Worm (Caenorhabditis elegans) whole organism, L2 larva: ENCODE results near the gene C06A12.8.

Experiments
- C34F6.9 ChIP-seq: fragments of 150-350 bp; optimal IDR thresholded peaks from 2 replicates; lab custom pipeline; 2014; ENCODE audit warnings: missing biosample characterization, missing genetic modification characterization
- F13H6.1 ChIP-seq: sonication (generic microtip); optimal IDR thresholded peaks from 2 replicates; lab custom pipeline; 2016; ENCODE audit warnings: missing genetic modification characterization, missing compliant biosample characterization
- R02D3.7 ChIP-seq: fragments of 150-350 bp; optimal IDR thresholded peaks from 2 replicates; lab custom pipeline; 2014; ENCODE audit warnings: missing biosample characterization, missing genetic modification characterization
- Y55F3AM.14 ChIP-seq: fragments of 200-800 bp; sonication (Bioruptor generic); optimal IDR thresholded peaks from 2 replicates; lab custom pipeline; 2018; ENCODE audit warnings: mild to moderate bottlenecking, missing genetic modification characterization, missing compliant biosample characterization
- ZK546.5 ChIP-seq: sonication (generic microtip); optimal IDR thresholded peaks from 2 replicates; lab custom pipeline; 2017; ENCODE audit warnings: missing biosample characterization, missing genetic modification characterization
- alr-1 ChIP-seq: fragments of 150-350 bp; optimal IDR thresholded peaks from 2 replicates; lab custom pipeline; 2014; ENCODE audit warnings: missing biosample characterization, missing genetic modification characterization
- aly-2 ChIP-seq: fragments of 150-350 bp; optimal IDR thresholded peaks from 2 replicates; lab custom pipeline; 2014; ENCODE audit warnings: missing biosample characterization, missing genetic modification characterization
- ama-1 ChIP-seq: fragments of 150-350 bp; optimal IDR thresholded peaks from 2 replicates; lab custom pipeline; 2018; ENCODE audit warnings: inconsistent platforms
- blmp-1 ChIP-seq: sonication (generic microtip); optimal IDR thresholded peaks from 2 replicates; lab custom pipeline; 2017; ENCODE audit warnings: missing genetic modification characterization, mild to moderate bottlenecking, missing compliant biosample characterization, antibody characterized with exemption, moderate library complexity; ENCODE audit not compliant: insufficient read depth
- ceh-16 ChIP-seq: fragments of 150-350 bp; optimal IDR thresholded peaks from 2 replicates; lab custom pipeline; 2014; ENCODE audit warnings: missing biosample characterization, missing genetic modification characterization
- ceh-82 ChIP-seq: fragments of 150-350 bp; optimal IDR thresholded peaks from 2 replicates; lab custom pipeline; 2014; ENCODE audit warnings: missing biosample characterization, missing genetic modification characterization
- crh-2 ChIP-seq: sonication (generic microtip); optimal IDR thresholded peaks from 2 replicates; lab custom pipeline; 2017; ENCODE audit warnings: missing biosample characterization, missing genetic modification characterization
- dmd-4 ChIP-seq: sonication (generic microtip); optimal IDR thresholded peaks from 2 replicates; lab custom pipeline; 2017; ENCODE audit warnings: missing biosample characterization, missing genetic modification characterization
- egl-27 ChIP-seq: sonication (generic microtip); optimal IDR thresholded peaks from 3 replicates; lab custom pipeline; 2017; ENCODE audit warnings: missing biosample characterization, missing genetic modification reagents, missing genetic modification characterization
- elt-1 ChIP-seq: fragments of 150-350 bp; optimal IDR thresholded peaks from 2 replicates; lab custom pipeline; 2014; ENCODE audit warnings: missing biosample characterization, missing genetic modification characterization
- elt-3 ChIP-seq: sonication (generic microtip); optimal IDR thresholded peaks from 2 replicates; lab custom pipeline; 2017; ENCODE audit warnings: missing biosample characterization, missing genetic modification characterization
- fos-1 ChIP-seq: fragments of 150-350 bp; optimal IDR thresholded peaks from 2 replicates; lab custom pipeline; 2014; ENCODE audit warnings: missing biosample characterization, missing genetic modification characterization
- gmeb-1 ChIP-seq: fragments of 150-350 bp; optimal IDR thresholded peaks from 2 replicates; lab custom pipeline; 2014; ENCODE audit warnings: missing biosample characterization, missing genetic modification characterization
- lin-11 ChIP-seq: fragments of 150-350 bp; sonication (generic microtip); optimal IDR thresholded peaks from 2 replicates; lab custom pipeline; 2014; ENCODE audit warnings: missing biosample characterization, missing genetic modification characterization, inconsistent platforms, mixed read lengths
- lin-13 ChIP-seq: fragments of 150-350 bp; optimal IDR thresholded peaks from 2 replicates; lab custom pipeline; 2014; ENCODE audit warnings: missing biosample characterization, missing genetic modification reagents, missing genetic modification characterization
- lin-39 ChIP-seq: fragments of 150-350 bp; optimal IDR thresholded peaks from 2 replicates; lab custom pipeline; 2014; ENCODE audit warnings: missing biosample characterization, missing genetic modification reagents, missing genetic modification characterization
- lsy-2 ChIP-seq, 2 experiments: fragments of 150-350 bp in 1 of 2; sonication (generic microtip) in 1 of 2; optimal IDR thresholded peaks; 2 replicates each; lab custom pipeline; 2014 to 2017; ENCODE audit warnings: missing biosample characterization in 2 of 2, missing genetic modification characterization in 2 of 2
- mab-5 ChIP-seq: fragments of 150-350 bp; optimal IDR thresholded peaks from 2 replicates; lab custom pipeline; 2014; ENCODE audit warnings: missing biosample characterization, missing genetic modification characterization
- mbf-1 ChIP-seq: sonication (generic microtip); optimal IDR thresholded peaks from 2 replicates; lab custom pipeline; 2017; ENCODE audit warnings: missing biosample characterization, missing genetic modification characterization
- mdl-1 ChIP-seq, 2 experiments: fragments of 150-350 bp in 1 of 2; sonication (generic microtip) in 1 of 2; optimal IDR thresholded peaks; 2 replicates each; lab custom pipeline; 2017; ENCODE audit warnings: missing biosample characterization in 2 of 2, missing genetic modification characterization in 2 of 2
- nhr-10 ChIP-seq: sonication (generic microtip); optimal IDR thresholded peaks from 2 replicates; lab custom pipeline; 2017; ENCODE audit warnings: missing biosample characterization, missing genetic modification characterization
- nhr-11 ChIP-seq: fragments of 150-350 bp; optimal IDR thresholded peaks from 2 replicates; lab custom pipeline; 2014; ENCODE audit warnings: missing biosample characterization, missing genetic modification characterization
- nhr-12 ChIP-seq: fragments of 150-350 bp; optimal IDR thresholded peaks from 2 replicates; lab custom pipeline; 2014; ENCODE audit warnings: missing biosample characterization, missing genetic modification characterization
- nhr-129 ChIP-seq: fragments of 150-350 bp; optimal IDR thresholded peaks from 2 replicates; lab custom pipeline; 2014; ENCODE audit warnings: missing biosample characterization, missing genetic modification characterization
- nhr-21 ChIP-seq: fragments of 150-350 bp; optimal IDR thresholded peaks from 2 replicates; lab custom pipeline; 2014; ENCODE audit warnings: missing biosample characterization, missing genetic modification characterization
- nhr-23 ChIP-seq: fragments of 150-350 bp; optimal IDR thresholded peaks from 2 replicates; lab custom pipeline; 2014; ENCODE audit warnings: missing biosample characterization, missing genetic modification reagents, missing genetic modification characterization
- nhr-237 ChIP-seq: fragments of 150-350 bp; optimal IDR thresholded peaks from 2 replicates; lab custom pipeline; 2014; ENCODE audit warnings: missing biosample characterization, missing genetic modification characterization
- nhr-25 ChIP-seq: fragments of 150-350 bp; sonication (generic microtip); optimal IDR thresholded peaks from 3 replicates; lab custom pipeline; 2014; ENCODE audit warnings: missing biosample characterization, missing genetic modification characterization
- nhr-6 ChIP-seq: fragments of 150-350 bp; optimal IDR thresholded peaks from 2 replicates; lab custom pipeline; 2014; ENCODE audit warnings: missing biosample characterization, missing genetic modification characterization
- nhr-77 ChIP-seq: fragments of 150-350 bp; optimal IDR thresholded peaks from 2 replicates; lab custom pipeline; 2014; ENCODE audit warnings: missing biosample characterization, missing genetic modification characterization
- peb-1 ChIP-seq: fragments of 150-350 bp; optimal IDR thresholded peaks from 2 replicates; lab custom pipeline; 2014; ENCODE audit warnings: missing biosample characterization, missing genetic modification characterization
- sem-4 ChIP-seq: fragments of 150-350 bp; optimal IDR thresholded peaks from 2 replicates; lab custom pipeline; 2014; ENCODE audit warnings: missing biosample characterization, missing genetic modification reagents, missing genetic modification characterization
- skn-1 ChIP-seq: sonication (generic microtip); optimal IDR thresholded peaks from 2 replicates; lab custom pipeline; 2017; ENCODE audit warnings: missing biosample characterization, missing genetic modification characterization
- sma-3 ChIP-seq: sonication (generic microtip); optimal IDR thresholded peaks from 2 replicates; lab custom pipeline; 2016; ENCODE audit warnings: missing genetic modification reagents, missing genetic modification characterization, missing compliant biosample characterization
- sma-9 ChIP-seq, 2 experiments: fragments of 150-350 bp in 1 of 2; sonication (generic microtip) in 1 of 2; optimal IDR thresholded peaks; 2 replicates each; lab custom pipeline; 2014 to 2016; ENCODE audit warnings: missing genetic modification characterization in 2 of 2, mild to moderate bottlenecking in 1 of 2, missing biosample characterization in 1 of 2, missing compliant biosample characterization in 1 of 2, missing genetic modification reagents in 1 of 2, moderate library complexity in 1 of 2
- snpc-4 ChIP-seq: fragments of 150-350 bp; optimal IDR thresholded peaks from 2 replicates; lab custom pipeline; 2014; ENCODE audit warnings: missing biosample characterization, missing genetic modification characterization
- unc-39 ChIP-seq: fragments of 150-350 bp; optimal IDR thresholded peaks from 2 replicates; lab custom pipeline; 2014; ENCODE audit warnings: missing biosample characterization, missing genetic modification characterization
- unc-55 ChIP-seq: fragments of 150-350 bp; sonication (generic microtip); optimal IDR thresholded peaks from 3 replicates; lab custom pipeline; 2014; ENCODE audit warnings: missing biosample characterization, missing genetic modification reagents, missing genetic modification characterization
- unc-62 ChIP-seq: fragments of 150-350 bp; optimal IDR thresholded peaks from 2 replicates; lab custom pipeline; 2014; ENCODE audit warnings: missing biosample characterization, missing genetic modification reagents, missing genetic modification characterization
- zag-1 ChIP-seq: fragments of 150-350 bp; optimal IDR thresholded peaks from 2 replicates; lab custom pipeline; 2014; ENCODE audit warnings: missing biosample characterization, missing genetic modification characterization
- ztf-1 ChIP-seq: fragments of 200-800 bp; sonication (Bioruptor generic); conservative IDR thresholded peaks from 2 replicates; pipeline ENCODE4 v1.3.6; 2022; ENCODE audit warnings: missing genetic modification characterization, missing compliant biosample characterization
- ztf-11 ChIP-seq: sonication (generic microtip); optimal IDR thresholded peaks from 2 replicates; lab custom pipeline; 2017; ENCODE audit warnings: missing biosample characterization, missing genetic modification characterization
- ztf-4 ChIP-seq: fragments of 150-350 bp; optimal IDR thresholded peaks from 2 replicates; lab custom pipeline; 2014; ENCODE audit warnings: missing biosample characterization, missing genetic modification characterization

C06A12.8 gene

DNA sequence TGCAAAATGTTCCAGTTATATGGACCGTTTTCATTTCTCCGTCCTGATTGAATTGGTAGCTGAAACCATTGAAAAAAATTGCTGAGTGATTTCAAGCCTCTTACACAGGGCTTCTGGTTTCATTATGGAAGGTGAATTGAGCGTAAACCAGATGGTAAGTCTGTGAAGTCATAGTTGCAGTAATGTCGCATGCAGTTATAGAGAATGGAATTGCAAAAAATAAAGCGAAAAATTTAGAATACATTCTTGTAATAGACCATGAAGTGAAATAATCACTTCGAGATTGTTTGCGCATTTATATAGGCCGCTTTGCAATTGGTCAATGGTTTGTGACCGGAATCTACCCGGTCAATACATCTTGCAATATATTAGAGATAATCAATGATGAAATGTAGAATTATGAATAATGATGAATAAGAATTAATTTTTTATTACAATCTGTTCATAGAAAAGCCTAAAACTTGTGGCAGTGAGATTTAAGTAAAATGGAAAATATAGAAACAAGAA, 33.0 kb downstream of the C06A12.8 start, which contains the start of gene F11E6.4:
TSS of gene F11E6.4 (minus strand) at position 259 of the 507 bp plus-strand sequence.
- TF ChIP-seq nhr-25 = peak; percentile 73
- no peak for TF ChIP-seq aly-2
- TF ChIP-seq ztf-4 (tag; lab: Kevin White, UChicago) = peak; percentile 35
- TF ChIP-seq lin-13 (GFP tag; lab: Kevin White, UChicago) = peak; percentile 28
- TF ChIP-seq ama-1 = peak; percentile 21

DNA sequence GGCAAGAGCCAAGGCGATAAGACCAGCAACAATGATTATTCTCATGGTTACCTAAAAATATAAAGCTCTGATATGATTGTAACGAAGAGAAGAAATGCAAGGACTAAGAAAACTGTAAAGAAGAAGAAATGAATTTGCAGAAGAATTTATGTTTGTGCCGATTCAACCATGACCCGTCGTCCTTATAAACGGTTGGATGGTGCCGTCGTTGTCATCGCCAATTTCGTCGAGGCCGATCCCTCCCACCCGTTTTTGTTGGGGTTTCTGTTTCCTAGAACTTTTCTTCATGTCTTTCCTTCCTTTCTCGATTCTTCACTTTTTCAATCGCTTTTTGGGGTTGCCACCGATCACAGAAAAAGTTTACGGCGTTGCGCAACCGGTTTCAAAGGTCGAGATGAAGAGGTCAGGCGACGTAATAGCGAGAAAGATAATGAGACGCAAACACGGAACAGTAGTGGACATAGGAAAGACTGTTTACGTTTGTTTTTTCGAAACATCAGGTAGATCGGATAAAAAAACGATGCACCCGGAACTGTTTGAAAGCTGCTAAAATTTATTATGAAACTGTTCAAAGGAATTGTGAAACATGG, 34.8 kb downstream of the C06A12.8 start, which contains the start of gene epic-1:
TSS of gene epic-1 (minus strand) at position 51 of the 590 bp plus-strand sequence.
- no peak for TF ChIP-seq skn-1 (tag; lab: Kevin White, UChicago)
- TF ChIP-seq ceh-16 (tag; lab: Kevin White, UChicago) = no peak
- TF ChIP-seq aly-2 = no peak
- TF ChIP-seq nhr-10 = no peak
- peak; percentile 82 for TF ChIP-seq nhr-25
- TF ChIP-seq lsy-2 (tag; optimal IDR thresholded peaks at IDR 0.05; lab: Kevin White, UChicago) = no peak
- no peak for TF ChIP-seq peb-1 (tag; lab: Kevin White, UChicago)
- TF ChIP-seq ama-1 = peak; percentile 14
- TF ChIP-seq nhr-237 (tag; lab: Kevin White, UChicago) = no peak
- no peak for TF ChIP-seq mab-5 (tag; lab: Kevin White, UChicago)
- no peak for TF ChIP-seq sma-9 (GFP tag; optimal IDR thresholded peaks at IDR 0.05; lab: Kevin White, UChicago)
- no peak for TF ChIP-seq sma-9 (tag; optimal IDR thresholded peaks at IDR 0.05; lab: Kevin White, UChicago)
- no peak for TF ChIP-seq nhr-11 (tag; lab: Kevin White, UChicago)
- TF ChIP-seq egl-27 (tag; lab: Kevin White, UChicago) = peak; percentile 35
- TF ChIP-seq sma-3 (GFP tag; lab: Kevin White, UChicago) = peak; percentile 41
- TF ChIP-seq ztf-4 (tag; lab: Kevin White, UChicago) = no peak
- no peak for TF ChIP-seq ztf-1 (GFP tag; lab: Robert Waterston, UW)
- TF ChIP-seq lin-13 (GFP tag; lab: Kevin White, UChicago) = no peak
- peak; percentile 43 for TF ChIP-seq nhr-21
- no peak for TF ChIP-seq alr-1 (tag; lab: Kevin White, UChicago)
- TF ChIP-seq unc-62 = no peak
- no peak for TF ChIP-seq ZK546.5 (tag; lab: Kevin White, UChicago)
- no peak for TF ChIP-seq elt-3 (tag; lab: Kevin White, UChicago)
- no peak for TF ChIP-seq fos-1
- no peak for TF ChIP-seq nhr-77
- TF ChIP-seq zag-1 (tag; lab: Kevin White, UChicago) = no peak
- TF ChIP-seq blmp-1 (tag; lab: Kevin White, UChicago) = peak; percentile 45
- TF ChIP-seq nhr-23 (tag; lab: Kevin White, UChicago) = no peak
- no peak for TF ChIP-seq nhr-12 (tag; lab: Kevin White, UChicago)
- TF ChIP-seq lin-39 (tag; lab: Kevin White, UChicago) = no peak
- peak; percentile 2 for TF ChIP-seq crh-2 (tag; lab: Kevin White, UChicago)
- TF ChIP-seq elt-1 (tag; lab: Kevin White, UChicago) = no peak
- no peak for TF ChIP-seq lin-11 (tag; lab: Kevin White, UChicago)
- no peak for TF ChIP-seq gmeb-1 (tag; lab: Kevin White, UChicago)
- peak; percentile 44 for TF ChIP-seq nhr-129
- no peak for TF ChIP-seq unc-39 (tag; lab: Kevin White, UChicago)
- no peak for TF ChIP-seq snpc-4 (tag; lab: Kevin White, UChicago)
- TF ChIP-seq sem-4 (tag; lab: Kevin White, UChicago) = peak; percentile 24
- no peak for TF ChIP-seq F13H6.1
- TF ChIP-seq R02D3.7 = no peak
- TF ChIP-seq ceh-82 (tag; lab: Kevin White, UChicago) = no peak
- no peak for TF ChIP-seq nhr-6 (tag; lab: Kevin White, UChicago)
- TF ChIP-seq dmd-4 (tag; lab: Kevin White, UChicago) = no peak
- TF ChIP-seq Y55F3AM.14 (GFP tag; lab: Kevin White, UChicago) = no peak
- no peak for TF ChIP-seq mbf-1 (tag; lab: Kevin White, UChicago)
- TF ChIP-seq ztf-11 (tag; lab: Kevin White, UChicago) = no peak
- no peak for TF ChIP-seq C34F6.9 (tag; lab: Kevin White, UChicago)
- no peak for TF ChIP-seq unc-55
- TF ChIP-seq mdl-1 (tag; optimal IDR thresholded peaks at IDR 0.05; lab: Kevin White, UChicago) = no peak
